Fruit fly (Drosophila melanogaster) whole organism, embryonic: Measurements from ENCODE around the gene CG32564.
A peak's percentile ranks its signal among the peaks of the same experiment; 100 is the strongest.

ENCODE experiments used
- Blimp-1 ChIP-seq: fragments of 200-800 bp; sonication (Bioruptor generic); optimal IDR thresholded peaks from 3 replicates; lab custom pipeline; 2018; ENCODE audit warnings: missing biosample characterization, missing genetic modification characterization, mild to moderate bottlenecking, moderate library complexity, missing genetic modification reagents
- CG10565 ChIP-seq: fragments of 200-800 bp; sonication (Bioruptor generic); optimal IDR thresholded peaks from 3 replicates; lab custom pipeline; 2016; ENCODE audit warnings: missing biosample characterization, mild to moderate bottlenecking, missing genetic modification characterization
- CG12391 ChIP-seq: fragments of 200-800 bp; sonication (Bioruptor generic); optimal IDR thresholded peaks from 3 replicates; lab custom pipeline; 2018; ENCODE audit warnings: missing biosample characterization, mild to moderate bottlenecking, missing genetic modification characterization, moderate library complexity
- CG1832 ChIP-seq: fragments of 200-800 bp; sonication (Bioruptor generic); optimal IDR thresholded peaks from 2 replicates; lab custom pipeline; 2017; ENCODE audit warnings: missing biosample characterization, mild to moderate bottlenecking, missing genetic modification characterization, inconsistent platforms
- CG3407 ChIP-seq: fragments of 200-800 bp; sonication (Bioruptor generic); optimal IDR thresholded peaks from 2 replicates; lab custom pipeline; 2018; ENCODE audit warnings: missing biosample characterization, mild to moderate bottlenecking, missing genetic modification characterization
- CG34376 ChIP-seq: fragments of 200-800 bp; sonication (Bioruptor generic); optimal IDR thresholded peaks from 2 replicates; lab custom pipeline; 2018; ENCODE audit warnings: missing biosample characterization, mild to moderate bottlenecking, missing genetic modification characterization
- CG4282 ChIP-seq: fragments of 200-800 bp; sonication (Bioruptor generic); optimal IDR thresholded peaks from 2 replicates; lab custom pipeline; 2016; ENCODE audit warnings: missing biosample characterization, missing genetic modification characterization
- CG6689 ChIP-seq: fragments of 200-800 bp; sonication (Bioruptor generic); IDR thresholded peaks from 2 replicates; pipeline ENCODE4 v1.3.6; 2022; ENCODE audit warnings: missing biosample characterization, missing genetic modification characterization
- CG7271 ChIP-seq: fragments of 200-800 bp; sonication (Bioruptor generic); optimal IDR thresholded peaks from 2 replicates; lab custom pipeline; 2018; ENCODE audit warnings: missing biosample characterization, mild to moderate bottlenecking, missing genetic modification characterization, moderate library complexity
- CG7556 ChIP-seq: fragments of 200-800 bp; sonication (Bioruptor generic); optimal IDR thresholded peaks from 2 replicates; lab custom pipeline; 2017; ENCODE audit warnings: missing biosample characterization, mild to moderate bottlenecking, missing genetic modification characterization
- CG8478 ChIP-seq: fragments of >200 bp; optimal IDR thresholded peaks from 2 replicates; lab custom pipeline; 2018
- CG9797 ChIP-seq: fragments of 200-800 bp; sonication (Bioruptor generic); optimal IDR thresholded peaks from 3 replicates; lab custom pipeline; 2018; ENCODE audit warnings: missing biosample characterization, mild to moderate bottlenecking, missing genetic modification characterization
- CG9817 ChIP-seq: fragments of 200-800 bp; sonication (Bioruptor generic); optimal IDR thresholded peaks from 2 replicates; lab custom pipeline; 2018; ENCODE audit warnings: missing biosample characterization, mild to moderate bottlenecking, missing genetic modification characterization, moderate library complexity
- CG9932 ChIP-seq: fragments of 200-800 bp; sonication (Bioruptor generic); IDR thresholded peaks from 2 replicates; pipeline ENCODE4 v1.3.6; 2022; ENCODE audit warnings: missing biosample characterization, missing genetic modification characterization
- CHES-1-like ChIP-seq: fragments of 200-800 bp; sonication (Bioruptor generic); optimal IDR thresholded peaks from 2 replicates; lab custom pipeline; 2016; ENCODE audit warnings: missing biosample characterization, missing genetic modification characterization
- CTCF ChIP-seq: fragments of 200-800 bp; sonication (Bioruptor generic); optimal IDR thresholded peaks from 2 replicates; lab custom pipeline; 2017; ENCODE audit warnings: missing biosample characterization, mild to moderate bottlenecking, missing genetic modification characterization, moderate library complexity
- CoRest ChIP-seq: fragments of 200-800 bp; sonication (Bioruptor generic); optimal IDR thresholded peaks from 3 replicates; lab custom pipeline; 2018; ENCODE audit warnings: missing biosample characterization, mild to moderate bottlenecking, missing genetic modification characterization, moderate library complexity
- Dip2 ChIP-seq: fragments of 200-800 bp; sonication (Bioruptor generic); IDR thresholded peaks from 2 replicates; pipeline ENCODE4 v1.3.6; 2022; ENCODE audit warnings: missing biosample characterization, missing genetic modification characterization
- Fer1 ChIP-seq: fragments of 200-800 bp; sonication (Bioruptor generic); optimal IDR thresholded peaks from 2 replicates; lab custom pipeline; 2017; ENCODE audit warnings: missing biosample characterization, mild to moderate bottlenecking, missing genetic modification characterization
- Hey ChIP-seq: fragments of 200-800 bp; sonication (Bioruptor generic); optimal IDR thresholded peaks from 3 replicates; lab custom pipeline; 2018; ENCODE audit warnings: missing biosample characterization, mild to moderate bottlenecking, missing genetic modification characterization
- Hr51 ChIP-seq, 2 experiments: fragments of 200-800 bp; sonication (Bioruptor generic); optimal IDR thresholded peaks; 2 replicates in 1 of 2; 3 replicates in 1 of 2; lab custom pipeline; 2016 to 2018; ENCODE audit warnings: missing biosample characterization in 2 of 2, missing genetic modification characterization in 2 of 2, mild to moderate bottlenecking in 1 of 2, moderate library complexity in 1 of 2
- Med ChIP-seq: fragments of 200-800 bp; sonication (Bioruptor generic); peaks from one replicate; lab custom pipeline; 2016; ENCODE audit warnings: missing biosample characterization, missing genetic modification characterization, mild to moderate bottlenecking, inconsistent platforms, moderate library complexity
- Mrtf ChIP-seq: fragments of 200-800 bp; sonication (Bioruptor generic); IDR thresholded peaks from 3 replicates; pipeline ENCODE4 v1.3.6; 2022; ENCODE audit warnings: missing biosample characterization, missing genetic modification characterization
- NC2β ChIP-seq: fragments of 200-800 bp; sonication (Bioruptor generic); optimal IDR thresholded peaks from 2 replicates; lab custom pipeline; 2016; ENCODE audit warnings: missing biosample characterization, missing genetic modification characterization
- NFAT ChIP-seq: fragments of 200-800 bp; sonication (Bioruptor generic); IDR thresholded peaks from 2 replicates; pipeline ENCODE4 v1.3.6; 2022; ENCODE audit warnings: missing biosample characterization, missing genetic modification characterization
- Oli ChIP-seq: fragments of 200-800 bp; sonication (Bioruptor generic); optimal IDR thresholded peaks from 2 replicates; lab custom pipeline; 2018; ENCODE audit warnings: missing biosample characterization, mild to moderate bottlenecking, missing genetic modification characterization, moderate library complexity
- Opbp ChIP-seq: fragments of 200-800 bp; sonication (Bioruptor generic); IDR thresholded peaks from 3 replicates; pipeline ENCODE4 v1.3.6; 2022; ENCODE audit warnings: missing biosample characterization, missing genetic modification characterization; ENCODE audit not compliant: partially characterized antibody
- abd-A ChIP-seq: fragments of 200-800 bp; sonication (Bioruptor generic); optimal IDR thresholded peaks from 3 replicates; lab custom pipeline; 2019; ENCODE audit warnings: missing biosample characterization, mild to moderate bottlenecking, missing genetic modification characterization, moderate library complexity
- ara ChIP-seq: fragments of 200-800 bp; sonication (Bioruptor generic); IDR thresholded peaks from 2 replicates; pipeline ENCODE4 v1.3.6; 2022; ENCODE audit warnings: missing biosample characterization, missing genetic modification characterization
- ato ChIP-seq: fragments of 200-800 bp; sonication (Bioruptor generic); IDR thresholded peaks from 2 replicates; pipeline ENCODE4 v1.3.6; 2022; ENCODE audit warnings: missing biosample characterization, missing genetic modification characterization; ENCODE audit not compliant: partially characterized antibody
- bcd ChIP-seq: fragments of 200-800 bp; sonication (Bioruptor generic); optimal IDR thresholded peaks from 2 replicates; lab custom pipeline; 2017; ENCODE audit warnings: missing biosample characterization, mild to moderate bottlenecking, missing genetic modification characterization
- bsh ChIP-seq, 2 experiments: fragments of 200-800 bp; sonication (Bioruptor generic); optimal IDR thresholded peaks; 2 replicates each; lab custom pipeline; 2017 to 2018; ENCODE audit warnings: mild to moderate bottlenecking in 2 of 2, missing biosample characterization in 2 of 2, missing genetic modification characterization in 2 of 2, moderate library complexity in 1 of 2
- caup ChIP-seq: fragments of 200-800 bp; sonication (Bioruptor generic); optimal IDR thresholded peaks from 3 replicates; lab custom pipeline; 2017; ENCODE audit warnings: missing biosample characterization, mild to moderate bottlenecking, missing genetic modification characterization, moderate library complexity; ENCODE audit not compliant: severe bottlenecking
- disco-r ChIP-seq: fragments of 200-800 bp; sonication (Bioruptor generic); optimal IDR thresholded peaks from 2 replicates; lab custom pipeline; 2016; ENCODE audit warnings: missing biosample characterization, missing genetic modification characterization
- fru ChIP-seq: fragments of >200 bp; optimal IDR thresholded peaks from 2 replicates; lab custom pipeline; 2017
- gfzf ChIP-seq: fragments of 200-800 bp; sonication (Bioruptor generic); optimal IDR thresholded peaks from 2 replicates; lab custom pipeline; 2016; ENCODE audit warnings: missing biosample characterization, mild to moderate bottlenecking, missing genetic modification characterization, moderate library complexity
- jing ChIP-seq: fragments of 200-800 bp; sonication (Bioruptor generic); optimal IDR thresholded peaks from 2 replicates; lab custom pipeline; 2018; ENCODE audit warnings: missing biosample characterization, mild to moderate bottlenecking, missing genetic modification characterization
- lmd ChIP-seq: fragments of 200-800 bp; sonication (Bioruptor generic); IDR thresholded peaks from 2 replicates; pipeline ENCODE4 v1.3.6; 2022; ENCODE audit warnings: missing biosample characterization, missing genetic modification characterization
- mam ChIP-seq: fragments of 200-800 bp; sonication (Bioruptor generic); optimal IDR thresholded peaks from 3 replicates; lab custom pipeline; 2016; ENCODE audit warnings: missing biosample characterization, missing genetic modification characterization
- nmo ChIP-seq: fragments of 200-800 bp; sonication (Bioruptor generic); optimal IDR thresholded peaks from 2 replicates; lab custom pipeline; 2018; ENCODE audit warnings: missing biosample characterization, mild to moderate bottlenecking, missing genetic modification characterization, moderate library complexity
- odd ChIP-seq: fragments of 200-800 bp; sonication (Bioruptor generic); optimal IDR thresholded peaks from 2 replicates; lab custom pipeline; 2017; ENCODE audit warnings: missing biosample characterization, mild to moderate bottlenecking, missing genetic modification characterization
- org-1 ChIP-seq: fragments of 200-800 bp; sonication (Bioruptor generic); optimal IDR thresholded peaks from 2 replicates; lab custom pipeline; 2017; ENCODE audit warnings: missing biosample characterization, missing genetic modification characterization
- sc ChIP-seq, 3 experiments: fragments of >200 bp in 2 of 3; fragments of 200-800 bp in 1 of 3; sonication (Bioruptor generic) in 1 of 3; optimal IDR thresholded peaks; 2 replicates in 2 of 3; 3 replicates in 1 of 3; lab custom pipeline; 2017; ENCODE audit warnings: mild to moderate bottlenecking in 1 of 3, missing biosample characterization in 1 of 3, missing genetic modification characterization in 1 of 3, missing genetic modification reagents in 1 of 3
- seq ChIP-seq: fragments of 200-800 bp; sonication (Bioruptor generic); IDR thresholded peaks from 2 replicates; pipeline ENCODE4 v1.3.6; 2022; ENCODE audit warnings: missing biosample characterization, missing genetic modification characterization
- shn ChIP-seq: fragments of 200-800 bp; sonication (Bioruptor generic); optimal IDR thresholded peaks from 3 replicates; lab custom pipeline; 2016; ENCODE audit warnings: missing biosample characterization, missing genetic modification characterization
- twi ChIP-seq: fragments of 200-800 bp; optimal IDR thresholded peaks from 2 replicates; lab custom pipeline; 2019; ENCODE audit warnings: missing biosample characterization, mild to moderate bottlenecking, missing genetic modification characterization, moderate library complexity
- unpg ChIP-seq: fragments of 200-800 bp; sonication (Bioruptor generic); optimal IDR thresholded peaks from 3 replicates; lab custom pipeline; 2018; ENCODE audit warnings: missing biosample characterization, mild to moderate bottlenecking, missing genetic modification characterization, moderate library complexity
- vfl ChIP-seq: fragments of 200-800 bp; sonication (Bioruptor generic); optimal IDR thresholded peaks from 2 replicates; lab custom pipeline; 2016; ENCODE audit warnings: missing biosample characterization, missing genetic modification characterization
- z ChIP-seq: fragments of 200-800 bp; sonication (Bioruptor generic); IDR thresholded peaks from 3 replicates; pipeline ENCODE4 v1.3.6; 2022; ENCODE audit warnings: missing biosample characterization, missing genetic modification characterization
- zf30C ChIP-seq: fragments of 200-800 bp; sonication (Bioruptor generic); optimal IDR thresholded peaks from 3 replicates; lab custom pipeline; 2018; ENCODE audit warnings: missing biosample characterization, mild to moderate bottlenecking, missing genetic modification characterization

The CG32564 gene

DNA sequence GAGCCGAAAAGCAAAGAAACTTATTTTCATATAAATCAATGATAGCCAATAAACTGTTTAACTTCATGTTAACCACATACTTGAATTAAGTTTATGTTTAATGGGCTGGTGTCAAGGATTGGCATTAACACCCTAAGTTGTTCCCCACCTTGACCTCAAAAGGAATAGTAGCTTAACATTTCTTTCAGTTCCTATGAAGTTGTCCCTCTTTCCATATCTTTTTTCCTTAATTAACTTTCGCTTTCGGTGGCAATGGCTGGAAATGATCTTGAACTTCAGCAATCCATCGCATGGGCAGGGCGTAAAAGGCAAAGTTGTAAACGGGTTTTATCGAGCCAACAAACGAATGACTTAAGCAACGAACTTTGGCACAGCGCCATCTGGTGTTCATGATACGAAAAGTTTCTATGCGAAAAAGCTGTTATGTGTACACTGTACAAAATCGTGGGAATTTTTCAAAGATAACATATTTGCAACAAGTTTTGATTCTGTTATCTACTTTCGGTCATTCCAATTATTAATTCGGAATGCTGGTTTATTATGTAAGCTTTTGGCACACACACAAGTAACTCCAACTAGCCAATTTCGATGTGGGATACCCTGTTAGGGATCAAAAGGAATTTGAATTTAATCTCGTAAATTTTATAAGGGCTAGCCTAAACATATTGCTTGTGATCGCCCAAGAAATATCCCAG, 23.4 kb downstream of the CG32564 start (continued):
- TF ChIP-seq CG9817 (tag; lab: Kevin White, UChicago): peak; percentile 23
- TF ChIP-seq CG34376 (GFP tag; lab: Kevin White, UChicago): no peak
- peak; percentile 2 for TF ChIP-seq CG7556 (GFP tag; lab: Kevin White, UChicago)
- TF ChIP-seq lmd (GFP tag; lab: Robert Waterston, UW): no peak
- TF ChIP-seq z: no peak
- peak; percentile 30; the same call in 1 of the 2 replicates for TF ChIP-seq CG9932 (GFP tag; lab: Robert Waterston, UW)
- TF ChIP-seq disco-r (GFP tag; lab: Kevin White, UChicago): no peak
- no peak for TF ChIP-seq CG4282 (GFP tag; lab: Kevin White, UChicago)
- TF ChIP-seq nmo (GFP tag; lab: Kevin White, UChicago): peak; percentile 35
- TF ChIP-seq Dip2 (GFP tag; lab: Robert Waterston, UW): peak; percentile 80
- TF ChIP-seq Med: peak; percentile 84
- TF ChIP-seq unpg (GFP tag; lab: Kevin White, UChicago): peak; percentile 53
- TF ChIP-seq zf30C (GFP tag; lab: Kevin White, UChicago): peak; percentile 16
- TF ChIP-seq fru: no peak
- TF ChIP-seq CG10565: no peak
- no peak for TF ChIP-seq Mrtf
- no peak for TF ChIP-seq NFAT (GFP tag; lab: Robert Waterston, UW)
- no peak for TF ChIP-seq seq (GFP tag; lab: Robert Waterston, UW)
- TF ChIP-seq Opbp (GFP tag; lab: Robert Waterston, UW): no peak
- peak in 1 of 2 experiments; percentile 36 for TF ChIP-seq Hr51 (GFP tag; optimal IDR thresholded peaks at IDR 0.05; lab: Kevin White, UChicago)
- no peak for TF ChIP-seq CG9797 (GFP tag; lab: Kevin White, UChicago)
- TF ChIP-seq Oli (tag; lab: Kevin White, UChicago): peak; percentile 10
- TF ChIP-seq CG1832 (GFP tag; lab: Kevin White, UChicago): no peak
- no peak for TF ChIP-seq org-1 (GFP tag; lab: Kevin White, UChicago)
- TF ChIP-seq ato (GFP tag; lab: Robert Waterston, UW): no peak
- TF ChIP-seq jing (GFP tag; lab: Kevin White, UChicago): peak; percentile 8
- no peak for TF ChIP-seq odd (GFP tag; lab: Kevin White, UChicago)
- peak; percentile 32 for TF ChIP-seq CG12391 (tag; lab: Kevin White, UChicago)
- no peak for TF ChIP-seq sc (optimal IDR thresholded peaks at IDR 0.05; lab: Kevin White, UChicago)
- TF ChIP-seq sc (GFP tag; optimal IDR thresholded peaks at IDR 0.05; lab: Kevin White, UChicago): peak; percentile 5
- TF ChIP-seq CTCF (GFP tag; lab: Kevin White, UChicago): peak; percentile 90
- peak; percentile 0 for TF ChIP-seq vfl (GFP tag; lab: Kevin White, UChicago)
- peak; percentile 3 for TF ChIP-seq gfzf (GFP tag; lab: Kevin White, UChicago)
- no peak for TF ChIP-seq caup
- TF ChIP-seq shn (GFP tag; lab: Kevin White, UChicago): peak; percentile 39
- no peak for TF ChIP-seq ara
- TF ChIP-seq bcd (GFP tag; lab: Kevin White, UChicago): no peak
- no peak for TF ChIP-seq CG7271 (tag; lab: Kevin White, UChicago)
- no peak for TF ChIP-seq Hey (tag; lab: Kevin White, UChicago)
- TF ChIP-seq Blimp-1 (GFP tag; lab: Kevin White, UChicago): peak; percentile 100
- TF ChIP-seq NC2β (GFP tag; lab: Kevin White, UChicago): peak; percentile 44
- no peak for TF ChIP-seq CG6689 (GFP tag; lab: Robert Waterston, UW)
- TF ChIP-seq twi (tag; lab: Kevin White, UChicago): no peak
- TF ChIP-seq CHES-1-like (GFP tag; lab: Kevin White, UChicago): peak; percentile 4
- TF ChIP-seq bsh (GFP tag; optimal IDR thresholded peaks at IDR 0.05; lab: Kevin White, UChicago): peak in 1 of 2 experiments; percentile 35
- TF ChIP-seq Fer1 (GFP tag; lab: Kevin White, UChicago): no peak
- peak; percentile 12 for TF ChIP-seq mam (GFP tag; lab: Kevin White, UChicago)
- TF ChIP-seq CoRest: peak; percentile 50
- TF ChIP-seq CG8478 (lab: Kevin White, UChicago): no peak
- TF ChIP-seq abd-A (tag; lab: Kevin White, UChicago): peak; percentile 74
- no peak for TF ChIP-seq CG3407 (GFP tag; lab: Kevin White, UChicago)
